Fruit fly (Drosophila melanogaster): Measurements from ENCODE around the gene Lkr.

dm6 chr3L:5577250-5578138 is 48.4 kb upstream of the Lkr start, which contains the start of gene Msr-110:
- TF ChIP-seq CG8301 (tag; optimal IDR thresholded peaks at IDR 0.05) (peak; percentile 89), CG14655 (GFP tag; optimal IDR thresholded peaks at IDR 0.05) (peak; percentile 94)

All from whole organism, pupa.